Fruit fly (Drosophila melanogaster) whole organism, pupa: ENCODE results near the gene CG6951.

Experiments
- CG10348 ChIP-seq: fragments of 200-800 bp; sonication (Bioruptor generic); IDR thresholded peaks from 2 replicates; pipeline ENCODE4 v1.3.6; 2022; ENCODE audit warnings: missing biosample characterization, missing genetic modification characterization
- CG12605 ChIP-seq: fragments of 200-800 bp; sonication (Bioruptor generic); IDR thresholded peaks from 2 replicates; pipeline ENCODE4 v1.3.6; 2022; ENCODE audit warnings: missing biosample characterization, missing genetic modification characterization
- CG13204 ChIP-seq: fragments of 200-800 bp; sonication (Bioruptor generic); optimal IDR thresholded peaks from 2 replicates; lab custom pipeline; 2018; ENCODE audit warnings: missing biosample characterization, mild to moderate bottlenecking, missing genetic modification characterization, moderate library complexity
- CG14655 ChIP-seq: fragments of 200-800 bp; sonication (Bioruptor generic); optimal IDR thresholded peaks from 3 replicates; lab custom pipeline; 2017; ENCODE audit warnings: mild to moderate bottlenecking, missing biosample characterization, missing genetic modification reagents, missing genetic modification characterization
- CG15710 ChIP-seq: fragments of 200-800 bp; sonication (Bioruptor generic); optimal IDR thresholded peaks from 2 replicates; lab custom pipeline; 2018; ENCODE audit warnings: missing biosample characterization, mild to moderate bottlenecking, missing genetic modification characterization, moderate library complexity
- CG17806 ChIP-seq: fragments of 200-800 bp; sonication (Bioruptor generic); optimal IDR thresholded peaks from 2 replicates; lab custom pipeline; 2018; ENCODE audit warnings: missing biosample characterization, mild to moderate bottlenecking, missing genetic modification characterization, moderate library complexity
- CG32121 ChIP-seq: fragments of 200-800 bp; sonication (Bioruptor generic); IDR thresholded peaks from 2 replicates; pipeline ENCODE4 v1.3.6; 2022; ENCODE audit warnings: missing biosample characterization, missing genetic modification characterization
- CG34367 ChIP-seq: fragments of 200-800 bp; sonication (Bioruptor generic); optimal IDR thresholded peaks from 2 replicates; lab custom pipeline; 2018; ENCODE audit warnings: missing biosample characterization, mild to moderate bottlenecking, missing genetic modification characterization
- CG4496 ChIP-seq: fragments of 200-800 bp; sonication (Bioruptor generic); IDR thresholded peaks from 3 replicates; pipeline ENCODE4 v1.3.6; 2022; ENCODE audit warnings: missing biosample characterization, missing genetic modification characterization
- CG8159 ChIP-seq: fragments of 200-800 bp; sonication (Bioruptor generic); optimal IDR thresholded peaks from 3 replicates; lab custom pipeline; 2018; ENCODE audit warnings: missing biosample characterization, mild to moderate bottlenecking, missing genetic modification characterization, moderate library complexity
- CG8301 ChIP-seq: fragments of 200-800 bp; sonication (Bioruptor generic); optimal IDR thresholded peaks from 2 replicates; lab custom pipeline; 2018; ENCODE audit warnings: missing biosample characterization, mild to moderate bottlenecking, missing genetic modification characterization
- CG9948 ChIP-seq: fragments of 200-800 bp; sonication (Bioruptor generic); optimal IDR thresholded peaks from 2 replicates; lab custom pipeline; 2018; ENCODE audit warnings: missing biosample characterization, mild to moderate bottlenecking, missing genetic modification characterization, moderate library complexity
- D1 ChIP-seq: fragments of 200-800 bp; sonication (Bioruptor generic); optimal IDR thresholded peaks from 2 replicates; lab custom pipeline; 2018; ENCODE audit warnings: missing biosample characterization, mild to moderate bottlenecking, missing genetic modification characterization, moderate library complexity
- EcR ChIP-seq: fragments of 200-800 bp; sonication (Bioruptor generic); optimal IDR thresholded peaks from 3 replicates; lab custom pipeline; 2019; ENCODE audit warnings: missing biosample characterization, missing genetic modification characterization, mild to moderate bottlenecking, moderate library complexity, missing genetic modification reagents
- Ets98B ChIP-seq: fragments of 200-800 bp; sonication (Bioruptor generic); IDR thresholded peaks from 2 replicates; pipeline ENCODE4 v1.3.6; 2022; ENCODE audit warnings: missing biosample characterization, missing genetic modification characterization
- Pif1A ChIP-seq: fragments of 200-800 bp; sonication (Bioruptor generic); optimal IDR thresholded peaks from 3 replicates; lab custom pipeline; 2016; ENCODE audit warnings: missing biosample characterization, missing genetic modification characterization
- Pif1B ChIP-seq: fragments of 200-800 bp; sonication (Bioruptor generic); optimal IDR thresholded peaks from 3 replicates; lab custom pipeline; 2016; ENCODE audit warnings: missing biosample characterization, missing genetic modification characterization
- Snoo ChIP-seq: fragments of 200-800 bp; sonication (Bioruptor generic); optimal IDR thresholded peaks from 3 replicates; lab custom pipeline; 2017; ENCODE audit warnings: missing biosample characterization, mild to moderate bottlenecking, missing genetic modification characterization, inconsistent platforms
- fd96Ca ChIP-seq: fragments of 200-800 bp; sonication (Bioruptor generic); IDR thresholded peaks from 3 replicates; pipeline ENCODE4 v1.3.6; 2022; ENCODE audit warnings: missing biosample characterization, missing genetic modification characterization
- gl ChIP-seq: fragments of 200-800 bp; sonication (Bioruptor generic); optimal IDR thresholded peaks from 2 replicates; lab custom pipeline; 2018; ENCODE audit warnings: missing biosample characterization, mild to moderate bottlenecking, missing genetic modification characterization
- rn ChIP-seq: fragments of 200-800 bp; sonication (Bioruptor generic); IDR thresholded peaks from 2 replicates; pipeline ENCODE4 v1.3.6; 2022; ENCODE audit warnings: missing biosample characterization, missing genetic modification characterization

The CG6951 gene

DNA sequence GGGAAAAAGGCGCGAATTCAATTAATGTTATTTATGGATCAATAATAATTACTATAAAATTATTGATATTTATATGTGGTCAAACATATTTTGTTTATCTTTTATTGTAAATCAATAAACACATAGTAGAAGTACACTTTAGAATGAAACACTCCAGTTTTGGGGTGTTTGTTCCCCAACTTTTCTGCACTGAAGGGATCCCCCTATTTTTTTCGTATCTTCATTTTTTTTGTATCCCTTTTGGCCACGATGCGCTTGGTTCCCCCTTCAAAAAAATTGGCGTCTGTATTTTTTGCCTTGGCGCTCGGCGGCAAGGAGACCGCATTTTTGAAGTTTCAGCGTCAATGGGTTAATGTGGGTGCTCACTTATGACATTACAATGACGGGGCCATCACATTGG is 314 bp upstream of the CG6951 start, which contains the start of gene Clc:
TSS of gene Clc (plus strand) at position 301 of the 400 bp plus-strand sequence.
- no peak for TF ChIP-seq CG12605
- no peak for TF ChIP-seq CG8301
- TF ChIP-seq gl (tag; lab: Kevin White, UChicago), result no peak
- no peak for TF ChIP-seq CG17806
- no peak for TF ChIP-seq CG4496 (GFP tag; lab: Robert Waterston, UW)
- TF ChIP-seq rn, result no peak
- no peak for TF ChIP-seq Pif1B (GFP tag; lab: Kevin White, UChicago)
- no peak for TF ChIP-seq EcR
- TF ChIP-seq CG8159, result no peak
- no peak for TF ChIP-seq Snoo (tag; lab: Kevin White, UChicago)
- TF ChIP-seq CG10348, result no peak
- no peak for TF ChIP-seq Ets98B
- no peak for TF ChIP-seq D1
- TF ChIP-seq Pif1A (GFP tag; lab: Kevin White, UChicago), result no peak
- TF ChIP-seq CG32121 (GFP tag; lab: Robert Waterston, UW), result no peak
- no peak for TF ChIP-seq CG14655 (GFP tag; lab: Kevin White, UChicago)
- no peak for TF ChIP-seq CG13204
- TF ChIP-seq fd96Ca (GFP tag; lab: Robert Waterston, UW), result no peak
- TF ChIP-seq, all 21 proteins: peak for 0

DNA sequence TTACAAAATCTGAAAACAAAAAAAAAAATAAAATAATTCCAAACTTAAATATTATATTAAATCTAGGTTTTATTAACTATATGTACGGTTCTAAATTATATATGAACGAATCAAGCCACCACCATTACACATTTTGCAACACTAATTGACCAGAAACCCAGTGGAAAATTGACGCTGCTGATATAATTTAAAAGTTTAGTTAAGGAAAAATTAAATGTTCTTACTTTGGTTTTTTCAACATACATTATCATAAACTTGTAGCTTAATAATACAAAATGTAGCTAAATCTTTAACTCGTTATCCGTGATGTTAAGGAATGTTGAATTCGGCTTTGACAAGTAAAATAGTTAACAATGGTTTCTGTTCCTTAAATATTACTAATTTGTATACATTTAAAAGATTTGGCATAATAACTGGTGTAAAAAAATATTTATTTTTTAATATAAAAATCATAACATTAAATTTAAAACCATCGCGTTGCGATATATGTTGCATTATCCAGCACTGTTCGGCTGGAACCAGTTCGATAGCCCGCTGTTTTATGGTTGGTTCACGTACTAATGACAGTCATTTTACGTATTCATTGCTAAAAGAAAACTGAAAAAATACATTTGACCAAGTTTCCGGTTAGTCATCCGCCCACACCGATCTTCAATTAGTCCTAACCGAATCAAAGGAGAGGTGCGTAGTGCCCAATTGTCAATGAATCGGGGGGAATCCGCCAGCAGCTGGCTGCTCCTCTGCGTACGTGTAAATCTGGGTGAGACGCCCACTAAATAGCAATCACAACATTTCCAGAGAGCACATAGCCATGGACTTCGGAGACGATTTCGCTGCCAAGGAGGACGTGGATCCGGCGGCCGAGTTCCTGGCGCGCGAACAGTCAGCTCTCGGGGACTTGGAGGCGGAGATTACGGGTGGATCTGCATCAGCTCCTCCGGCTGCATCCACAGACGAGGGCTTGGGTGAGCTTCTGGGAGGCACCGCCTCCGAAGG is 1.2 kb downstream of the CG6951 start:
- TF ChIP-seq Ets98B (peak; percentile 50; the same call in 1 of the 2 replicates), CG15710 (tag; lab: Kevin White, UChicago) (peak; percentile 48), EcR (no peak), rn (0 out of 2 replicates have a peak, but pooled peaks have one; percentile 10), CG34367 (tag; lab: Kevin White, UChicago) (peak; percentile 29), CG8301 (peak; percentile 15), CG8159 (peak; percentile 53), gl (tag; lab: Kevin White, UChicago) (no peak), CG32121 (GFP tag; lab: Robert Waterston, UW) (peak; percentile 61; the same call in 1 of the 2 replicates), CG9948 (peak; percentile 47), CG4496 (GFP tag; lab: Robert Waterston, UW) (peak; percentile 81), D1 (no peak), Pif1A (GFP tag; lab: Kevin White, UChicago) (no peak), CG10348 (no peak), fd96Ca (GFP tag; lab: Robert Waterston, UW) (no peak), CG13204 (no peak), Pif1B (GFP tag; lab: Kevin White, UChicago) (peak; percentile 39), Snoo (tag; lab: Kevin White, UChicago) (peak; percentile 45), CG12605 (no peak; the same call in none of the 2 replicates), CG17806 (peak; percentile 19), CG14655 (GFP tag; lab: Kevin White, UChicago) (no peak)

DNA sequence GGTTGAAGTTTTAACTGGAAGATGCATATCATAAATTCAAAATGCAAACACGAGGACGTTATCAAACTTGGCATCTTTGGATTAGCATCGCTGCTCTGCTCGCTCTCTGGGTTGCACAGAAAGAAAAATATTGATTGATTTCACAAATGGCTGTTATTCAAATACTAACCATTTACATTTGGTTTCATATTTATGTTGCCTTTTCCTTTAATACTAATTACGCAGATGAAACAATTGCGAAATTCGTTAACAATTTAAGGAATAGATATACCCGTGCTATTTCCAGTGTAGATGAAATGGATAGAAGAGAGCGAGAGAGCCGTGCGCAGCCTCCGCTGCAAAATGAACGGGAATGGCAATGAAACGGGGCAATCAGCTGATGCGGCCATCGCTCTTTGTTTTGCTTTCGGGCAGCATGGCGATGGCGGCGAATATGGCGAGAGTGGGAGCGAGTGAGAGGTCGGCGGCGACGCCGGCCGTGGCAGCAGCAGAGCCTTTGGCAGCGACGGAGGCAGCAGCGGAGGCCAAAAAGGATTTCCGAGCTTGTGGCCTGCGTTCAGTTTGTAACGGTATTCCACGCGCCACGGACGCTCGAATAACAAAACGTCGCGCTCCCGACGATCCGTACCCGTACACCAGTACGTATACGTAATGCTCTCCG is 6.6 kb downstream of the CG6951 start, which contains the start of gene rdgC:
TSS of gene rdgC (plus strand) at position 568 of the 661 bp plus-strand sequence.
- TF ChIP-seq fd96Ca (GFP tag; lab: Robert Waterston, UW) (peak; percentile 93), CG13204 (peak; percentile 12), CG15710 (tag; lab: Kevin White, UChicago) (peak; percentile 89), EcR (no peak), rn (peak; percentile 86), D1 (peak; percentile 64), CG34367 (tag; lab: Kevin White, UChicago) (peak; percentile 89), CG4496 (GFP tag; lab: Robert Waterston, UW) (peak; percentile 98), CG8159 (peak; percentile 93), CG32121 (GFP tag; lab: Robert Waterston, UW) (peak; percentile 96), Ets98B (peak; percentile 97), CG14655 (GFP tag; lab: Kevin White, UChicago) (peak; percentile 89), CG10348 (peak; percentile 69), CG17806 (peak; percentile 91), Pif1A (GFP tag; lab: Kevin White, UChicago) (peak; percentile 92), Snoo (tag; lab: Kevin White, UChicago) (peak; percentile 83), CG12605 (peak; percentile 94), CG8301 (peak; percentile 92), CG9948 (peak; percentile 87), Pif1B (GFP tag; lab: Kevin White, UChicago) (peak; percentile 79), gl (tag; lab: Kevin White, UChicago) (peak; percentile 78)
- TF ChIP-seq, all 21 proteins: peak for 20

DNA sequence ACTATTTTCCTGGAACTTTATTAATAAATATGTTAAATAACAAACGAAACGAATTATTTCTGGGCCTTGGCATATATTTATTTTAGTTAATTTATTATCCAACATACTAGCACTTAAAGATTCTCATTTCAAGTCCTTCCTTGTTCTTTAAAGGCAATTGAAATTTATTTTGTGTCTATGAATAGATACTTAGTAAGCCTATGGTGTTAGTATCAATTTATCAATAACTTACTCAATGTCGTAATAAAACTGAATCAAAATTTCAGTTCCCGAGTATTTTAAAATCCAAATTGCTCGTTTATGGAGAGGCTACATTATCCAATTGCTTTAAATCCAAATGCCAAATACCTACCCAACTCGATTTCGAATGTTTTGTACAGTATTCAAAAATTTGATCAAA is 24.4 kb downstream of the CG6951 start, which contains the start of gene CG32228:
TSS of gene CG32228 (plus strand) at position 301 of the 400 bp plus-strand sequence.
- TF ChIP-seq Pif1A (GFP tag; lab: Kevin White, UChicago) (no peak), rn (no peak), CG32121 (GFP tag; lab: Robert Waterston, UW) (no peak), fd96Ca (GFP tag; lab: Robert Waterston, UW) (no peak)

DNA sequence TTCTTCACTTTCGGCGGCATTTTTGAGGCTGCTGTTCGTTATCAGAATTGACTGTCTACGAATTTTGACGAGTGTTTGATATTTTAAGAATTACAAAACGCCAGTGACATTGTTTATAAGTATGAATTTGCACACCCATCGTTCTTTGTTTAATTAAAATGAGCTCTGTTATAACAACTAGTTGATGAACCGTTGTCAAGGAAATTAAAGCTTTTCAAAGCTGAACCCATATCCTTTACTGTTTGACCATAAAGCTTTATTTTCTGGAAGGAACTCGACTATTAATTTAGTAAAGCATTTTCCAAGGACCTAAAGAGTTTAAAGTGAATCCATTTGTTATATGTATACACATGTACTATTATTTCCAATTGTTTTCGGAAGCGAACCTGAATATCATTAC is 34.2 kb downstream of the CG6951 start, which contains the start of gene CG17122:
TSS of gene CG17122 (minus strand) at position 101 of the 400 bp plus-strand sequence.
- TF ChIP-seq CG12605 (no peak), CG8301 (no peak), CG34367 (tag; lab: Kevin White, UChicago) (no peak), gl (tag; lab: Kevin White, UChicago) (no peak), CG15710 (tag; lab: Kevin White, UChicago) (no peak), EcR (no peak), CG8159 (no peak), Snoo (tag; lab: Kevin White, UChicago) (no peak), Pif1B (GFP tag; lab: Kevin White, UChicago) (no peak), CG14655 (GFP tag; lab: Kevin White, UChicago) (no peak), CG17806 (no peak), D1 (no peak), fd96Ca (GFP tag; lab: Robert Waterston, UW) (no peak), Ets98B (no peak), CG4496 (GFP tag; lab: Robert Waterston, UW) (no peak), CG10348 (no peak), CG32121 (GFP tag; lab: Robert Waterston, UW) (no peak), rn (no peak), CG13204 (no peak), CG9948 (no peak)
